Fruit fly (Drosophila melanogaster): ENCODE results near the gene Vinc.

dm6 chrX:2222181-2222790 is at the start of gene Vinc:
- TF ChIP-seq psq (optimal IDR thresholded peaks at IDR 0.05) (no peak), insv (optimal IDR thresholded peaks at IDR 0.05) (no peak), Myc (optimal IDR thresholded peaks at IDR 0.05) (no peak), h (optimal IDR thresholded peaks at IDR 0.05) (no peak)
